Worm (Caenorhabditis elegans): Measurements from ENCODE around the gene try-13.

- TF ChIP-seq W03F9.2 (tag; optimal IDR thresholded peaks at IDR 0.05) = no peak
- TF ChIP-seq dao-5 (tag; optimal IDR thresholded peaks at IDR 0.05) = no peak
- no peak for TF ChIP-seq him-1 (tag; optimal IDR thresholded peaks at IDR 0.05)
These were observed 45.1 kb downstream of the try-13 start, which contains the start of gene srbc-8 for ce11 chrV:7485000-7485399.
